Worm (Caenorhabditis elegans) whole organism, L1 larva: ENCODE data around the gene dgn-3.
A peak's percentile ranks its signal among the peaks of the same experiment; 100 is the strongest.
"Not testable (repeated sequence)": the region's sequence is repeated elsewhere in the genome, so short reads cannot be mapped to it uniquely, and the experiment has no call there.

Source experiments
- C16A3.4 ChIP-seq: fragments of 150-350 bp; optimal IDR thresholded peaks from 2 replicates; lab custom pipeline; 2014; ENCODE audit warnings: missing biosample characterization, missing genetic modification characterization
- C34B4.2 ChIP-seq: sonication (generic microtip); optimal IDR thresholded peaks from 2 replicates; lab custom pipeline; 2017; ENCODE audit warnings: mild to moderate bottlenecking, missing genetic modification characterization, missing compliant biosample characterization
- aly-2 ChIP-seq: fragments of 150-350 bp; optimal IDR thresholded peaks from 2 replicates; lab custom pipeline; 2014; ENCODE audit warnings: missing biosample characterization, missing genetic modification characterization
- ama-1 ChIP-seq: fragments of 150-350 bp; optimal IDR thresholded peaks from 2 replicates; lab custom pipeline; 2014
- blmp-1 ChIP-seq: fragments of 150-350 bp; optimal IDR thresholded peaks from 2 replicates; lab custom pipeline; 2014; ENCODE audit warnings: missing biosample characterization, missing genetic modification characterization
- ceh-63 ChIP-seq: fragments of 200-800 bp; sonication (Bioruptor generic); optimal IDR thresholded peaks from 2 replicates; lab custom pipeline; 2018; ENCODE audit warnings: mild to moderate bottlenecking, missing genetic modification characterization, missing compliant biosample characterization
- ceh-8 ChIP-seq: fragments of 200-800 bp; sonication (Bioruptor generic); optimal IDR thresholded peaks from 2 replicates; lab custom pipeline; 2018; ENCODE audit warnings: mild to moderate bottlenecking, missing genetic modification characterization, moderate library complexity, missing compliant biosample characterization
- ces-1 ChIP-seq: fragments of 150-350 bp; optimal IDR thresholded peaks from 2 replicates; lab custom pipeline; 2014; ENCODE audit warnings: missing biosample characterization, missing genetic modification reagents, missing genetic modification characterization
- dpl-1 ChIP-seq, 3 experiments: fragments of 150-350 bp in 2 of 3; sonication (generic microtip) in 1 of 3; optimal IDR thresholded peaks; 2 replicates each; lab custom pipeline; 2014 to 2017; ENCODE audit warnings: missing biosample characterization in 3 of 3, missing genetic modification characterization in 3 of 3, missing genetic modification reagents in 3 of 3
- efl-1 ChIP-seq, 4 experiments: fragments of 150-350 bp; optimal IDR thresholded peaks in 3 of 4; peaks in 1 of 4; 1 replicate in 1 of 4; 2 replicates in 3 of 4; lab custom pipeline; 2014; ENCODE audit warnings: missing biosample characterization in 2 of 4, missing genetic modification characterization in 2 of 4, missing genetic modification reagents in 2 of 4
- egl-27 ChIP-seq, 2 experiments: fragments of 150-350 bp in 1 of 2; sonication (generic microtip); optimal IDR thresholded peaks; 3 replicates each; lab custom pipeline; 2017 to 2018; ENCODE audit warnings: missing biosample characterization in 2 of 2, missing genetic modification characterization in 2 of 2, missing genetic modification reagents in 2 of 2
- ets-5 ChIP-seq: fragments of 200-800 bp; sonication (Bioruptor generic); IDR thresholded peaks from 2 replicates; pipeline ENCODE4 v1.3.6; 2022; ENCODE audit warnings: missing genetic modification characterization, missing compliant biosample characterization
- hpl-2 ChIP-seq: fragments of 150-350 bp; optimal IDR thresholded peaks from 2 replicates; lab custom pipeline; 2014; ENCODE audit warnings: missing biosample characterization, missing genetic modification reagents, missing genetic modification characterization
- isw-1 ChIP-seq: fragments of 200-800 bp; sonication (Bioruptor generic); IDR thresholded peaks from 2 replicates; pipeline ENCODE4 v1.3.6; 2022; ENCODE audit warnings: missing genetic modification characterization, missing compliant biosample characterization
- jun-1 ChIP-seq: fragments of 150-350 bp; optimal IDR thresholded peaks from 2 replicates; lab custom pipeline; 2014; ENCODE audit warnings: missing biosample characterization, missing genetic modification reagents, missing genetic modification characterization
- lin-13 ChIP-seq: fragments of 150-350 bp; optimal IDR thresholded peaks from 2 replicates; lab custom pipeline; 2014; ENCODE audit warnings: missing biosample characterization, missing genetic modification reagents, missing genetic modification characterization
- lin-15B ChIP-seq: fragments of 150-350 bp; sonication (generic microtip); optimal IDR thresholded peaks from 3 replicates; lab custom pipeline; 2014; ENCODE audit warnings: missing biosample characterization, missing genetic modification characterization
- lin-39 ChIP-seq: fragments of 150-350 bp; optimal IDR thresholded peaks from 2 replicates; lab custom pipeline; 2014; ENCODE audit warnings: missing biosample characterization, missing genetic modification reagents, missing genetic modification characterization
- nhr-11 ChIP-seq: fragments of 150-350 bp; optimal IDR thresholded peaks from 2 replicates; lab custom pipeline; 2014; ENCODE audit warnings: missing biosample characterization, missing genetic modification characterization
- nhr-12 ChIP-seq: sonication (generic microtip); optimal IDR thresholded peaks from 2 replicates; lab custom pipeline; 2017; ENCODE audit warnings: missing biosample characterization, missing genetic modification characterization
- nhr-28 ChIP-seq: fragments of 150-350 bp; optimal IDR thresholded peaks from 2 replicates; lab custom pipeline; 2014; ENCODE audit warnings: missing biosample characterization, missing genetic modification characterization
- nhr-71 ChIP-seq: sonication (generic microtip); optimal IDR thresholded peaks from 2 replicates; lab custom pipeline; 2016; ENCODE audit warnings: mild to moderate bottlenecking, missing genetic modification characterization, moderate library complexity, missing compliant biosample characterization
- nhr-90 ChIP-seq: sonication (generic microtip); optimal IDR thresholded peaks from 2 replicates; lab custom pipeline; 2016; ENCODE audit warnings: mild to moderate bottlenecking, missing genetic modification characterization, missing compliant biosample characterization; ENCODE audit not compliant: poor library complexity
- pqm-1 ChIP-seq: sonication (generic microtip); optimal IDR thresholded peaks from 3 replicates; lab custom pipeline; 2017; ENCODE audit warnings: missing biosample characterization, missing genetic modification characterization
- skn-1 ChIP-seq: fragments of 150-350 bp; optimal IDR thresholded peaks from 2 replicates; lab custom pipeline; 2014; ENCODE audit warnings: missing biosample characterization, missing genetic modification characterization
- sox-4 ChIP-seq: sonication (generic microtip); optimal IDR thresholded peaks from 2 replicates; lab custom pipeline; 2016; ENCODE audit warnings: missing genetic modification characterization, missing compliant biosample characterization
- sup-37 ChIP-seq: fragments of 200-800 bp; sonication (Bioruptor generic); optimal IDR thresholded peaks from 2 replicates; lab custom pipeline; 2018; ENCODE audit warnings: mild to moderate bottlenecking, missing genetic modification characterization, missing compliant biosample characterization
- unc-86 ChIP-seq: sonication (generic microtip); optimal IDR thresholded peaks from 2 replicates; lab custom pipeline; 2016; ENCODE audit warnings: missing genetic modification characterization, missing compliant biosample characterization
- unc-98 ChIP-seq: fragments of 200-800 bp; sonication (Bioruptor generic); IDR thresholded peaks from 2 replicates; pipeline ENCODE4 v1.3.6; 2022; ENCODE audit warnings: missing genetic modification characterization, missing compliant biosample characterization
- xbp-1 ChIP-seq: sonication (generic microtip); optimal IDR thresholded peaks from 2 replicates; lab custom pipeline; 2016; ENCODE audit warnings: missing genetic modification characterization, missing compliant biosample characterization
- zip-4 ChIP-seq: fragments of 200-800 bp; sonication (Bioruptor generic); optimal IDR thresholded peaks from 2 replicates; lab custom pipeline; 2018; ENCODE audit warnings: mild to moderate bottlenecking, missing genetic modification characterization, moderate library complexity, missing compliant biosample characterization
- ztf-11 ChIP-seq, 2 experiments: sonication (generic microtip); optimal IDR thresholded peaks; 2 replicates each; lab custom pipeline; 2016 to 2017; ENCODE audit warnings: missing genetic modification characterization in 2 of 2, missing biosample characterization in 1 of 2, missing compliant biosample characterization in 1 of 2

The dgn-3 gene

DNA sequence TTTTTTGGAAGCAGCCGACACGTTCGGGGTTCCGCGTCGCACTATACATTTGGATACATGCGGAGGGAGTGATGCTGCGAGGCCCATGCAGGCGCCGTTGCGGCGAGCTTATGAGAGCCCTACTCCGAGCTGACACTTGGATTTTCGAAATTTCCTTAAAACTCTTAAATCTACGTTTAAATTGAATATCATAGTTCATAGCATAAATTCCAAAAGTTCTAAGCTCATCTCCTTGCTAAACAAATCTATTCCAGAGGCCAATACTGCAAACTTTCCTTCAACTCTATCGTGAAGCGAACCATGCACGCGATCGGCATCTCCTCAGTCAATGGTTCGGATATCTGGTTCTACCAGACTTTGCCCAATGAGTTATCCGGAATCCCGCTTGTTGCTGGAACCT lies at the start of gene dgn-3:
Gene dgn-3 (plus strand): TSS at position 301 of the 400 bp plus-strand sequence.
- TF ChIP-seq egl-27 (tag; optimal IDR thresholded peaks at IDR 0.05; lab: Kevin White, UChicago) (no peak), nhr-12 (no peak), sup-37 (no peak), ama-1 (no peak), nhr-28 (no peak), ceh-63 (no peak), C34B4.2 (tag; lab: Kevin White, UChicago) (no peak), nhr-90 (tag; lab: Kevin White, UChicago) (no peak), nhr-71 (tag; lab: Kevin White, UChicago) (no peak), blmp-1 (tag; lab: Kevin White, UChicago) (no peak), pqm-1 (tag; lab: Kevin White, UChicago) (no peak), hpl-2 (no peak), lin-15B (no peak), lin-39 (no peak), ztf-11 (tag; optimal IDR thresholded peaks at IDR 0.05; lab: Kevin White, UChicago) (no peak), ets-5 (GFP tag; lab: Robert Waterston, UW) (no peak), C16A3.4 (tag; lab: Kevin White, UChicago) (no peak), unc-98 (no peak), zip-4 (no peak), jun-1 (tag; lab: Kevin White, UChicago) (no peak)

DNA sequence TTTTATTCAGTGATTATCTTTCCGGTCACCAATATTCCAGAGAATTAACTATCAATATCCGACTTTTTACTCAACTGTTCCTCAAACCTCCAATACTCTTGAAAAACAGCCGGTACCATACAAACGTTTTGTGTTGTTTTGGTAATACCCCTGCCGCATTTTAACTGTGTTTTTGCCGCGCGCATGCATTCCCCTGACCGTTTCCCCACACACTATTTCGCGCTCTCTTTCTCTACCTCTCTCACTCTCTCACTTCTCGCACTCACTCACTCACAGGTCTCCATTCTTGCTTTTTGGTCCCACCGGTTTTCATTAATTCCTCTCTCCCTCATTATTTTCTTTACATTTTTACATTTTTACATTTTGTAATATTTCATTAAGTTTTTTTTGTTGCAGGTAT lies 47.1 kb upstream of the dgn-3 start, which contains the start of gene meg-4:
Gene meg-4 (plus strand): TSS at position 397 of the 400 bp plus-strand sequence.
- TF ChIP-seq dpl-1 (GFP tag; optimal IDR thresholded peaks at IDR 0.05; lab: Kevin White, UChicago), result no peak
- TF ChIP-seq efl-1 (optimal IDR thresholded peaks at IDR 0.05; lab: Kevin White, UChicago), result peak in 1 of 2 experiments; percentile 8
- TF ChIP-seq efl-1 (GFP tag; optimal IDR thresholded peaks at IDR 0.05 in 1 of 2; lab: Kevin White, UChicago), result no peak

ce11 chrX:1687079-1687478 lies 42.6 kb upstream of the dgn-3 start, which contains the start of gene C36C9.11:
C36C9.11 (plus strand) TSS chrX:1687379.
- TF ChIP-seq ces-1 (GFP tag; lab: Kevin White, UChicago); lin-13 (GFP tag; lab: Kevin White, UChicago); xbp-1 (tag; lab: Kevin White, UChicago): not testable (repeated sequence)
- TF ChIP-seq, all 84 proteins: peak for 0; not testable (repeated sequence) for 84

ce11 chrX:1689996-1690395 lies 39.7 kb upstream of the dgn-3 start, which contains the start of gene C36C9.12:
C36C9.12 (minus strand) TSS chrX:1690096.
- not testable (repeated sequence) for TF ChIP-seq ceh-8 (GFP tag; lab: Kevin White, UChicago); ama-1; ceh-63

ce11 chrX:1690894-1691293 lies 38.8 kb upstream of the dgn-3 start, which contains the start of gene C36C9.6:
C36C9.6 (minus strand) TSS chrX:1690994.
- not testable (repeated sequence) for TF ChIP-seq aly-2 (tag; lab: Kevin White, UChicago); sox-4 (tag; lab: Kevin White, UChicago); skn-1

- not testable (repeated sequence) for TF ChIP-seq nhr-11 (tag; lab: Kevin White, UChicago); unc-86 (tag; lab: Kevin White, UChicago); isw-1 (GFP tag; lab: Robert Waterston, UW)
Observed at ce11 chrX:1696879-1697278, 32.8 kb upstream of the dgn-3 start, which contains the start of gene C36C9.4. C36C9.4 (minus strand) TSS chrX:1696979.
